Worm (Caenorhabditis elegans) whole organism, L4 larva: ENCODE data around the gene hlh-26.

ENCODE experiments used
- ces-1 ChIP-seq: fragments of 150-350 bp; sonication (generic microtip); optimal IDR thresholded peaks from 4 replicates; lab custom pipeline; 2014; ENCODE audit warnings: missing biosample characterization, missing genetic modification reagents, missing genetic modification characterization
- daf-16 ChIP-seq, 3 experiments: sonication (generic microtip); optimal IDR thresholded peaks; 2 replicates each; lab custom pipeline; 2016 to 2017; ENCODE audit warnings: missing genetic modification characterization in 3 of 3, missing genetic modification reagents in 3 of 3, mild to moderate bottlenecking in 2 of 3, missing compliant biosample characterization in 2 of 3, missing biosample characterization in 1 of 3, moderate library complexity in 1 of 3
- egl-27 ChIP-seq: sonication (generic microtip); optimal IDR thresholded peaks from 3 replicates; lab custom pipeline; 2017; ENCODE audit warnings: missing biosample characterization, missing genetic modification reagents, missing genetic modification characterization
- hlh-30 ChIP-seq: sonication (generic microtip); optimal IDR thresholded peaks from 2 replicates; lab custom pipeline; 2017; ENCODE audit warnings: antibody characterized with exemption, mild to moderate bottlenecking, missing genetic modification characterization, missing compliant biosample characterization; ENCODE audit not compliant: insufficient read depth
- lir-3 ChIP-seq: sonication (generic microtip); optimal IDR thresholded peaks from 2 replicates; lab custom pipeline; 2016; ENCODE audit warnings: mild to moderate bottlenecking, missing genetic modification characterization, missing compliant biosample characterization
- lsy-2 ChIP-seq, 2 experiments: fragments of 150-350 bp in 1 of 2; sonication (generic microtip) in 1 of 2; optimal IDR thresholded peaks; 2 replicates each; lab custom pipeline; 2014 to 2017; ENCODE audit warnings: missing biosample characterization in 2 of 2, missing genetic modification characterization in 2 of 2
- mep-1 ChIP-seq: fragments of 150-350 bp; sonication (generic microtip); optimal IDR thresholded peaks from 3 replicates; lab custom pipeline; 2014; ENCODE audit warnings: missing biosample characterization, missing genetic modification characterization
- nhr-42 ChIP-seq: fragments of 200-800 bp; sonication (Bioruptor generic); IDR thresholded peaks from 2 replicates; pipeline ENCODE4 v1.3.6; 2022; ENCODE audit warnings: missing genetic modification characterization, missing compliant biosample characterization
- php-3 ChIP-seq: fragments of 200-800 bp; sonication (Bioruptor generic); IDR thresholded peaks from 2 replicates; pipeline ENCODE4 v1.3.6; 2022; ENCODE audit warnings: missing genetic modification reagents, missing genetic modification characterization, missing compliant biosample characterization
- snpc-4 ChIP-seq: fragments of 150-350 bp; optimal IDR thresholded peaks from 2 replicates; lab custom pipeline; 2014; ENCODE audit warnings: missing biosample characterization, missing genetic modification characterization
- unc-39 ChIP-seq: sonication (generic microtip); optimal IDR thresholded peaks from 2 replicates; lab custom pipeline; 2017; ENCODE audit warnings: missing biosample characterization, missing genetic modification characterization

- no peak for TF ChIP-seq egl-27 (tag; lab: Kevin White, UChicago)
- no peak for TF ChIP-seq hlh-30 (tag; lab: Kevin White, UChicago)
- TF ChIP-seq daf-16 (GFP tag; optimal IDR thresholded peaks at IDR 0.05; lab: Kevin White, UChicago) = no peak
- TF ChIP-seq daf-16 (tag; optimal IDR thresholded peaks at IDR 0.05; lab: Kevin White, UChicago) = no peak
- TF ChIP-seq nhr-42 = no peak
- TF ChIP-seq snpc-4 (tag; lab: Kevin White, UChicago) = no peak
- TF ChIP-seq unc-39 (tag; lab: Kevin White, UChicago) = no peak
- TF ChIP-seq mep-1 (tag; lab: Kevin White, UChicago) = no peak
- TF ChIP-seq php-3 (GFP tag; lab: Robert Waterston, UW) = no peak
- TF ChIP-seq lsy-2 (tag; optimal IDR thresholded peaks at IDR 0.05; lab: Kevin White, UChicago) = no peak
- no peak for TF ChIP-seq lir-3 (tag; lab: Kevin White, UChicago)
- no peak for TF ChIP-seq ces-1 (GFP tag; lab: Kevin White, UChicago)
These were observed 36.7 kb upstream of the hlh-26 start, which contains the start of the genes C17C3.1 and C17C3.15 for ce11 chrII:5570272-5570671.
